Fruit fly (Drosophila melanogaster) whole organism, embryonic: ENCODE measurements around the gene Hr78.

Experiments used
- Antp ChIP-seq: fragments of 200-800 bp; sonication (Bioruptor generic); optimal IDR thresholded peaks from 3 replicates; lab custom pipeline; 2016; ENCODE audit warnings: missing biosample characterization, missing genetic modification characterization
- Blimp-1 ChIP-seq: fragments of 200-800 bp; sonication (Bioruptor generic); optimal IDR thresholded peaks from 3 replicates; lab custom pipeline; 2018; ENCODE audit warnings: missing biosample characterization, missing genetic modification characterization, mild to moderate bottlenecking, moderate library complexity, missing genetic modification reagents
- CG10321 ChIP-seq: fragments of 200-800 bp; sonication (Bioruptor generic); IDR thresholded peaks from 2 replicates; pipeline ENCODE4 v1.3.6; 2022; ENCODE audit warnings: missing biosample characterization, missing genetic modification characterization
- CG10366 ChIP-seq: fragments of 200-800 bp; sonication (Bioruptor generic); IDR thresholded peaks from 2 replicates; pipeline ENCODE4 v1.3.6; 2022; ENCODE audit warnings: missing biosample characterization, missing genetic modification characterization
- CG10431 ChIP-seq: fragments of 200-800 bp; sonication (Bioruptor generic); optimal IDR thresholded peaks from 3 replicates; lab custom pipeline; 2018; ENCODE audit warnings: missing biosample characterization, mild to moderate bottlenecking, missing genetic modification characterization
- CG15601 ChIP-seq: fragments of 200-800 bp; sonication (Bioruptor generic); optimal IDR thresholded peaks from 3 replicates; lab custom pipeline; 2019; ENCODE audit warnings: missing biosample characterization, mild to moderate bottlenecking, missing genetic modification characterization, moderate library complexity
- CG16815 ChIP-seq: fragments of 200-800 bp; sonication (Bioruptor generic); optimal IDR thresholded peaks from 3 replicates; lab custom pipeline; 2017; ENCODE audit warnings: missing biosample characterization, mild to moderate bottlenecking, missing genetic modification characterization
- CG17829 ChIP-seq: fragments of 200-800 bp; optimal IDR thresholded peaks from 2 replicates; lab custom pipeline; 2019; ENCODE audit warnings: missing biosample characterization, mild to moderate bottlenecking, missing genetic modification characterization, moderate library complexity
- CG18011 ChIP-seq: fragments of 200-800 bp; sonication (Bioruptor generic); optimal IDR thresholded peaks from 2 replicates; lab custom pipeline; 2017; ENCODE audit warnings: missing biosample characterization, missing genetic modification characterization, mild to moderate bottlenecking, moderate library complexity, missing genotype
- CG2116 ChIP-seq: fragments of 200-800 bp; sonication (Bioruptor generic); optimal IDR thresholded peaks from 3 replicates; lab custom pipeline; 2018; ENCODE audit warnings: missing biosample characterization, mild to moderate bottlenecking, missing genetic modification characterization
- CG4820 ChIP-seq: fragments of 200-800 bp; sonication (Bioruptor generic); optimal IDR thresholded peaks from 3 replicates; lab custom pipeline; 2016; ENCODE audit warnings: missing biosample characterization, missing genetic modification characterization
- CG5180 ChIP-seq: fragments of 200-800 bp; sonication (Bioruptor generic); optimal IDR thresholded peaks from 3 replicates; lab custom pipeline; 2017; ENCODE audit warnings: missing biosample characterization, missing genetic modification characterization, mild to moderate bottlenecking, moderate library complexity, missing genetic modification reagents
- CG6175 ChIP-seq: fragments of 200-800 bp; sonication (Bioruptor generic); IDR thresholded peaks from 3 replicates; pipeline ENCODE4 v1.3.6; 2022; ENCODE audit warnings: missing biosample characterization, missing genetic modification characterization
- CG6689 ChIP-seq: fragments of 200-800 bp; sonication (Bioruptor generic); IDR thresholded peaks from 2 replicates; pipeline ENCODE4 v1.3.6; 2022; ENCODE audit warnings: missing biosample characterization, missing genetic modification characterization
- CG9727 ChIP-seq: fragments of 200-800 bp; sonication (Bioruptor generic); optimal IDR thresholded peaks from 3 replicates; lab custom pipeline; 2017; ENCODE audit warnings: missing biosample characterization, mild to moderate bottlenecking, missing genetic modification characterization
- CG9817 ChIP-seq: fragments of 200-800 bp; sonication (Bioruptor generic); optimal IDR thresholded peaks from 2 replicates; lab custom pipeline; 2018; ENCODE audit warnings: missing biosample characterization, mild to moderate bottlenecking, missing genetic modification characterization, moderate library complexity
- CHES-1-like ChIP-seq: fragments of 200-800 bp; sonication (Bioruptor generic); optimal IDR thresholded peaks from 2 replicates; lab custom pipeline; 2016; ENCODE audit warnings: missing biosample characterization, missing genetic modification characterization
- E2f1 ChIP-seq: fragments of 200-800 bp; sonication (Bioruptor generic); IDR thresholded peaks from 2 replicates; pipeline ENCODE4 v1.3.6; 2022; ENCODE audit warnings: missing biosample characterization, missing genetic modification characterization
- H2.0 ChIP-seq: fragments of 200-800 bp; sonication (Bioruptor generic); IDR thresholded peaks from 2 replicates; pipeline ENCODE4 v1.3.6; 2022; ENCODE audit warnings: missing biosample characterization, missing genetic modification characterization
- Hr39 ChIP-seq: fragments of >200 bp; optimal IDR thresholded peaks from 2 replicates; lab custom pipeline; 2017
- Kr ChIP-seq: fragments of 200-800 bp; sonication (Bioruptor generic); optimal IDR thresholded peaks from 2 replicates; lab custom pipeline; 2017; ENCODE audit warnings: missing biosample characterization, mild to moderate bottlenecking, missing genetic modification characterization
- Lim3 ChIP-seq: fragments of 200-800 bp; sonication (Bioruptor generic); IDR thresholded peaks from 2 replicates; pipeline ENCODE4 v1.3.6; 2022; ENCODE audit warnings: missing biosample characterization, missing genetic modification characterization
- Lpt ChIP-seq: fragments of >200 bp; optimal IDR thresholded peaks from 2 replicates; lab custom pipeline; 2018; ENCODE audit warnings: missing biosample characterization, missing genetic modification characterization
- MBD-R2 ChIP-seq: fragments of 200-800 bp; sonication (Bioruptor generic); IDR thresholded peaks from 2 replicates; pipeline ENCODE4 v1.3.6; 2022; ENCODE audit warnings: missing biosample characterization, missing genetic modification characterization
- Max ChIP-seq: fragments of 200-800 bp; sonication (Bioruptor generic); optimal IDR thresholded peaks from 2 replicates; lab custom pipeline; 2016; ENCODE audit warnings: missing biosample characterization, mild to moderate bottlenecking, missing genetic modification characterization
- Opbp ChIP-seq: fragments of 200-800 bp; sonication (Bioruptor generic); IDR thresholded peaks from 3 replicates; pipeline ENCODE4 v1.3.6; 2022; ENCODE audit warnings: missing biosample characterization, missing genetic modification characterization; ENCODE audit not compliant: partially characterized antibody
- Pdp1 ChIP-seq, 2 experiments: fragments of 200-800 bp; sonication (Bioruptor generic); optimal IDR thresholded peaks; 3 replicates each; lab custom pipeline; 2016; ENCODE audit warnings: missing biosample characterization in 2 of 2, missing genetic modification characterization in 2 of 2, mild to moderate bottlenecking in 1 of 2, moderate library complexity in 1 of 2
- Poxn ChIP-seq: fragments of 200-800 bp; sonication (Bioruptor generic); IDR thresholded peaks from 2 replicates; pipeline ENCODE4 v1.3.6; 2022; ENCODE audit warnings: missing biosample characterization, missing genetic modification characterization
- ab ChIP-seq: fragments of 200-800 bp; sonication (Bioruptor generic); optimal IDR thresholded peaks from 2 replicates; lab custom pipeline; 2016; ENCODE audit warnings: missing biosample characterization, missing genetic modification characterization
- bcd ChIP-seq: fragments of 200-800 bp; sonication (Bioruptor generic); optimal IDR thresholded peaks from 2 replicates; lab custom pipeline; 2017; ENCODE audit warnings: missing biosample characterization, mild to moderate bottlenecking, missing genetic modification characterization
- bsh ChIP-seq, 2 experiments: fragments of 200-800 bp; sonication (Bioruptor generic); optimal IDR thresholded peaks; 2 replicates each; lab custom pipeline; 2017 to 2018; ENCODE audit warnings: mild to moderate bottlenecking in 2 of 2, missing biosample characterization in 2 of 2, missing genetic modification characterization in 2 of 2, moderate library complexity in 1 of 2
- ems ChIP-seq: fragments of 200-800 bp; sonication (Bioruptor generic); optimal IDR thresholded peaks from 3 replicates; lab custom pipeline; 2016; ENCODE audit warnings: missing biosample characterization, missing genetic modification characterization
- esg ChIP-seq: fragments of 200-800 bp; sonication (Bioruptor generic); conservative IDR thresholded peaks from 2 replicates; pipeline ENCODE4 v1.3.6; 2022; ENCODE audit warnings: missing biosample characterization, missing genetic modification characterization
- eve ChIP-seq, 2 experiments: fragments of >200 bp; optimal IDR thresholded peaks; 2 replicates each; lab custom pipeline; 2017; ENCODE audit warnings: missing biosample characterization in 2 of 2, missing genetic modification characterization in 2 of 2
- gsb-n ChIP-seq: fragments of 200-800 bp; sonication (Bioruptor generic); optimal IDR thresholded peaks from 3 replicates; lab custom pipeline; 2018; ENCODE audit warnings: missing biosample characterization, mild to moderate bottlenecking, missing genetic modification characterization
- hb ChIP-seq: fragments of 200-800 bp; sonication (Bioruptor generic); IDR thresholded peaks from 3 replicates; pipeline ENCODE4 v1.3.6; 2022; ENCODE audit warnings: missing biosample characterization, missing genetic modification characterization; ENCODE audit not compliant: partially characterized antibody
- ken ChIP-seq: fragments of 200-800 bp; sonication (Bioruptor generic); IDR thresholded peaks from 3 replicates; pipeline ENCODE4 v1.3.6; 2022; ENCODE audit warnings: missing biosample characterization, missing genetic modification characterization
- lab ChIP-seq: fragments of 200-800 bp; sonication (Bioruptor generic); optimal IDR thresholded peaks from 3 replicates; lab custom pipeline; 2017; ENCODE audit warnings: missing biosample characterization, missing genetic modification characterization, mild to moderate bottlenecking, moderate library complexity, missing genetic modification reagents
- onecut ChIP-seq: fragments of 200-800 bp; sonication (Bioruptor generic); IDR thresholded peaks from 2 replicates; pipeline ENCODE4 v1.3.6; 2022; ENCODE audit warnings: missing biosample characterization, missing genetic modification characterization
- salm ChIP-seq: fragments of 200-800 bp; sonication (Bioruptor generic); optimal IDR thresholded peaks from 2 replicates; lab custom pipeline; 2018; ENCODE audit warnings: missing biosample characterization, mild to moderate bottlenecking, missing genetic modification characterization
- scrt ChIP-seq: fragments of 200-800 bp; sonication (Bioruptor generic); optimal IDR thresholded peaks from 2 replicates; lab custom pipeline; 2018; ENCODE audit warnings: missing biosample characterization, mild to moderate bottlenecking, missing genetic modification characterization, moderate library complexity
- sens-2 ChIP-seq: fragments of 200-800 bp; sonication (Bioruptor generic); IDR thresholded peaks from 2 replicates; pipeline ENCODE4 v1.3.6; 2022; ENCODE audit warnings: missing biosample characterization, missing genetic modification characterization
- shn ChIP-seq: fragments of 200-800 bp; sonication (Bioruptor generic); optimal IDR thresholded peaks from 3 replicates; lab custom pipeline; 2016; ENCODE audit warnings: missing biosample characterization, missing genetic modification characterization
- sim ChIP-seq: fragments of 200-800 bp; sonication (Bioruptor generic); IDR thresholded peaks from 2 replicates; pipeline ENCODE4 v1.3.6; 2022; ENCODE audit warnings: missing biosample characterization, missing genetic modification characterization
- so ChIP-seq: fragments of 200-800 bp; sonication (Bioruptor generic); IDR thresholded peaks from 3 replicates; pipeline ENCODE4 v1.3.6; 2022; ENCODE audit warnings: missing biosample characterization, missing genetic modification characterization
- sob ChIP-seq: fragments of 200-800 bp; sonication (Bioruptor generic); IDR thresholded peaks from 2 replicates; pipeline ENCODE4 v1.3.6; 2022; ENCODE audit warnings: missing biosample characterization, missing genetic modification characterization
- zen ChIP-seq: fragments of 200-800 bp; sonication (Bioruptor generic); optimal IDR thresholded peaks from 3 replicates; lab custom pipeline; 2018; ENCODE audit warnings: missing biosample characterization, mild to moderate bottlenecking, missing genetic modification characterization, moderate library complexity
- zen2 ChIP-seq: fragments of 200-800 bp; sonication (Bioruptor generic); IDR thresholded peaks from 3 replicates; pipeline ENCODE4 v1.3.6; 2022; ENCODE audit warnings: missing biosample characterization, missing genetic modification characterization; ENCODE audit not compliant: partially characterized antibody
- zfh1 ChIP-seq: fragments of 200-800 bp; sonication (Bioruptor generic); IDR thresholded peaks from 3 replicates; pipeline ENCODE4 v1.3.6; 2022; ENCODE audit warnings: missing biosample characterization, missing genetic modification characterization

The Hr78 gene

DNA sequence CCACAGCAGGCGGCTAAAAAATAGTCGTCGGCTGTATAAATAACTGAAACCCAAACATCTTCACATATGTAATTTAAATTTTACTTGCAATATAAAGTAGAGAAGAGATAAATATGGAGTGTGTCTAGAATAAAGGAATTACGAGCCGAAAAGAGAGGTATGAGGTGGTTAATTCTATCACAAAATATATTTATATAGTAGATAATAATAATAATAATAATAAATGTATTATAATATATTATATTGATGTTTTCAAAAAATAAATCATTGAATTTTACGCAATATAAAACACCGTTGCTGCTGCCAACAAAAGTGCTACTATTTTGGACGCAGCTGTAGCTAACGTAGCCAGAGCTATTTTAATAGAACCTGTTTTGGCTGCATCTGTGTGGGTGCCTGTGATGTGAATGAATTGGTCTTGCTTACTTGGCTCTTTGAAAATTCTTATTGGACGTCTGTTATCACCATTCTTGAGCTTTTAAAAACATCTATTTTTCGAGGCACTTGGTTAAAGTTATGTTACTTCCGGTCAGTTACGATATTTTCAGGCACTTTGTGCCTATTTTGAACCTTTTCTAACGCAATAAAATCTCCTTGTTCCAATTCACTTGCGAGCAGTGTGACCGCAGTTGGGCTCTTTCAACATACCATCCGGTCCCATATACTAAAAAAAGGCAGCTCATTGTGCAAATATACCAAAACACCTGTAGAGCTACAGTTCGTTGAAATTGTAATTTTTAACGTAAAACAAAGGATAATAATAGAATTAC lies at the start of gene Hr78 (continued):
- TF ChIP-seq Opbp (GFP tag; lab: Robert Waterston, UW): 0 out of 3 replicates have a peak, but pooled peaks have one; percentile 48
- TF ChIP-seq so (GFP tag; lab: Robert Waterston, UW): 0 out of 3 replicates have a peak, but pooled peaks have one; percentile 54
- peak; percentile 73 for TF ChIP-seq CG9817 (tag; lab: Kevin White, UChicago)
- TF ChIP-seq CG5180: peak; percentile 65
- no peak; the same call in none of the 2 replicates for TF ChIP-seq E2f1
- peak; percentile 71 for TF ChIP-seq zfh1 (GFP tag; lab: Robert Waterston, UW)
- TF ChIP-seq H2.0 (GFP tag; lab: Robert Waterston, UW): peak; percentile 38; the same call in 1 of the 2 replicates
- peak; percentile 55 for TF ChIP-seq sob (GFP tag; lab: Robert Waterston, UW)
- TF ChIP-seq gsb-n (tag; lab: Kevin White, UChicago): peak; percentile 79
- peak; percentile 48 for TF ChIP-seq CG2116 (GFP tag; lab: Kevin White, UChicago)
- TF ChIP-seq scrt (GFP tag; lab: Kevin White, UChicago): peak; percentile 91
- peak; percentile 10 for TF ChIP-seq Max (GFP tag; lab: Kevin White, UChicago)
- TF ChIP-seq CG18011 (GFP tag; lab: Kevin White, UChicago): peak; percentile 54
- TF ChIP-seq Pdp1 (GFP tag; optimal IDR thresholded peaks at IDR 0.05; lab: Kevin White, UChicago): peak in 1 of 2 experiments; percentile 20
- TF ChIP-seq CG4820: peak; percentile 41
- TF ChIP-seq MBD-R2 (GFP tag; lab: Robert Waterston, UW): peak; percentile 43
- TF ChIP-seq zen (tag; lab: Kevin White, UChicago): peak; percentile 65
- peak; percentile 28; the same call in 1 of the 2 replicates for TF ChIP-seq Lim3
- no peak for TF ChIP-seq shn (GFP tag; lab: Kevin White, UChicago)
- TF ChIP-seq CHES-1-like (GFP tag; lab: Kevin White, UChicago): no peak
- TF ChIP-seq Blimp-1 (GFP tag; lab: Kevin White, UChicago): peak; percentile 76
- peak; percentile 61 for TF ChIP-seq CG16815 (GFP tag; lab: Kevin White, UChicago)
- TF ChIP-seq CG17829 (tag; lab: Kevin White, UChicago): peak; percentile 88
- no peak for TF ChIP-seq Poxn (GFP tag; lab: Robert Waterston, UW)
- TF ChIP-seq CG10366 (GFP tag; lab: Robert Waterston, UW): peak; percentile 39
- TF ChIP-seq ab (GFP tag; lab: Kevin White, UChicago): no peak
- TF ChIP-seq Antp: no peak
- TF ChIP-seq CG6175 (GFP tag; lab: Robert Waterston, UW): no peak
- TF ChIP-seq ems: no peak
- no peak for TF ChIP-seq hb (GFP tag; lab: Robert Waterston, UW)
- peak; percentile 84 for TF ChIP-seq salm (tag; lab: Kevin White, UChicago)
- peak; percentile 91 for TF ChIP-seq lab (GFP tag; lab: Kevin White, UChicago)
- peak; percentile 74 for TF ChIP-seq CG15601 (tag; lab: Kevin White, UChicago)
- no peak for TF ChIP-seq ken (GFP tag; lab: Robert Waterston, UW)
- TF ChIP-seq CG10431 (GFP tag; lab: Kevin White, UChicago): peak; percentile 77
- TF ChIP-seq bsh (GFP tag; optimal IDR thresholded peaks at IDR 0.05; lab: Kevin White, UChicago): peak; percentile 80 to 81
- peak; percentile 64 for TF ChIP-seq CG10321 (GFP tag; lab: Robert Waterston, UW)
- TF ChIP-seq zen2: no peak
- no peak for TF ChIP-seq eve (GFP tag; optimal IDR thresholded peaks at IDR 0.05; lab: Kevin White, UChicago)
- TF ChIP-seq Lpt (GFP tag; lab: Kevin White, UChicago): no peak
- no peak for TF ChIP-seq Hr39 (lab: Kevin White, UChicago)
- TF ChIP-seq esg: peak; percentile 40; the same call in 1 of the 2 replicates
- TF ChIP-seq bcd (GFP tag; lab: Kevin White, UChicago): peak; percentile 74
- TF ChIP-seq CG9727 (GFP tag; lab: Kevin White, UChicago): peak; percentile 83
- no peak for TF ChIP-seq Kr (GFP tag; lab: Kevin White, UChicago)
- peak; percentile 51; the same call in 1 of the 2 replicates for TF ChIP-seq onecut
- TF ChIP-seq CG6689 (GFP tag; lab: Robert Waterston, UW): peak; percentile 82
- no peak for TF ChIP-seq sim (GFP tag; lab: Robert Waterston, UW)
- peak; percentile 6; the same call in 1 of the 2 replicates for TF ChIP-seq sens-2
